Worm (Caenorhabditis elegans) whole organism, L4/young adult: ENCODE results near the gene C54C6.5.

Source experiments
- W03F9.2 ChIP-seq: fragments of 150-350 bp; optimal IDR thresholded peaks from 2 replicates; lab custom pipeline; 2014; ENCODE audit warnings: missing biosample characterization, missing genetic modification characterization
- dao-5 ChIP-seq: sonication (generic microtip); optimal IDR thresholded peaks from 2 replicates; lab custom pipeline; 2016; ENCODE audit warnings: missing genotype, missing genetic modification characterization, moderate library complexity, missing compliant biosample characterization
- him-1 ChIP-seq: sonication (generic microtip); optimal IDR thresholded peaks from 2 replicates; lab custom pipeline; 2016; ENCODE audit warnings: missing genotype, missing genetic modification reagents, missing genetic modification characterization, missing compliant biosample characterization

DNA sequence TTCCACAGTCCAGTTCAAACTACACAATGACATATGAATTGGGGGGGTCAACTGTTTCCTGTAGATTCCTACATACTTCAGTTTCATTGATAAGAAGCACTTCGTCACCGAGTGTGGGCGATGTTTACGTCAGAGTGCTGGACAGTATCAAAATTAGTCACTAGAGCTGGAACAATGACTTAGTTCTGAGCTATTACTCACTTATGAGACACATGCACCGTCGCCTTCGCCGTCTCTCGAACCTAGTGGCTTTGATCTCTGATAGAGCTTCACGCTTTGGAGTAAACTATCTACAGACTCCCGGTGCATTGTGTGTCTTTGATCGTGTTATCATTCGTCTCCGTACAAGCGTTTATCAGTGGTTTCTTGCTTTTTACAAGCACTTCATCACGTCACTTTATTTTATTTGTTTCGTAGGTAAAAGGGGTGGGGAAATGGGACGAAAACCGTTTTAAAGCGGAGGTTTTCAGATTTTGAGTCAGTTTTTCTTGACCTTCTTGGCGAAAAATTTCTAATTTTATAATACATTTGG is 21.8 kb upstream of the C54C6.5 start:
- TF ChIP-seq W03F9.2 (tag; lab: Kevin White, UChicago) (no peak), him-1 (tag; lab: Kevin White, UChicago) (no peak), dao-5 (tag; lab: Kevin White, UChicago) (no peak)
